Worm (Caenorhabditis elegans): Measurements from ENCODE around the gene atln-1.

Gene atln-1

ce11 chrIV:2770067-2770466 is 18.4 kb upstream of the atln-1 start:
- TF ChIP-seq efl-1 (optimal IDR thresholded peaks at IDR 0.05) (no peak), efl-1 (GFP tag; optimal IDR thresholded peaks at IDR 0.05 in 1 of 2) (peak in 1 of 2 experiments; percentile 27), swsn-7 (tag; optimal IDR thresholded peaks at IDR 0.05) (no peak), ceh-90 (tag; optimal IDR thresholded peaks at IDR 0.05) (no peak)

ce11 chrIV:2770835-2771234 is 17.7 kb upstream of the atln-1 start:
- no peak for TF ChIP-seq lin-14 (GFP tag; optimal IDR thresholded peaks at IDR 0.05)
- no peak for TF ChIP-seq sox-4 (tag; optimal IDR thresholded peaks at IDR 0.05)
- TF ChIP-seq elt-2 (tag; optimal IDR thresholded peaks at IDR 0.05), result no peak
- TF ChIP-seq efl-1 (optimal IDR thresholded peaks at IDR 0.05), result no peak
- TF ChIP-seq efl-1 (GFP tag; optimal IDR thresholded peaks at IDR 0.05 in 1 of 2), result peak in 1 of 2 experiments; percentile 34
- peak; percentile 10 for TF ChIP-seq ama-1 (optimal IDR thresholded peaks at IDR 0.05)

DNA sequence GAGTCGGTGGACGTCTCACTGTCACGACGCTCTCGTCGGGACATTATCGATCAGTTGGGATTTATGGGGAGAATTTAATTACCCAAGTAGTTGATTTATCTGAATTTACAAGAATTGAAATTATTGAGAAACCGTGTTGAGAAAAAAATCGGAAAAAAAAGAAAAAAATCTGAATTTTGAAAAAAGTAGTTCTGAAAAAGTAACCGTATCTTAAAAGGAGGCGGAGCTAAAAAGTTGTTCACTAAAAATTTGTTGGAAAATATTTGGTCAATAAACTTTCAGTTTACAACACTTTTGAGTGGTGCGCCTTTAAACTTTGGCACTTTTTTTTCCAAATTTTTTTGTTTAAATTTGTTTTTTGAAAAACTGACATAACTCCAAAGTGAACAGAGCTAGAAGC is 16.8 kb upstream of the atln-1 start, which contains the start of gene Y54G2A.11:
Y54G2A.11 (minus strand) TSS at position 101 of the 400 bp plus-strand sequence.
- TF ChIP-seq C34B4.2 (tag; optimal IDR thresholded peaks at IDR 0.05) (no peak), efl-1 (optimal IDR thresholded peaks at IDR 0.05) (no peak), efl-1 (GFP tag; optimal IDR thresholded peaks at IDR 0.05 in 1 of 2) (peak in 1 of 2 experiments; percentile 74), rnt-1 (tag; optimal IDR thresholded peaks at IDR 0.05) (no peak), skn-1 (tag; optimal IDR thresholded peaks at IDR 0.05) (no peak), mab-9 (GFP tag; IDR thresholded peaks at IDR 0.05) (no peak), snu-23 (GFP tag; optimal IDR thresholded peaks at IDR 0.05) (no peak)

DNA sequence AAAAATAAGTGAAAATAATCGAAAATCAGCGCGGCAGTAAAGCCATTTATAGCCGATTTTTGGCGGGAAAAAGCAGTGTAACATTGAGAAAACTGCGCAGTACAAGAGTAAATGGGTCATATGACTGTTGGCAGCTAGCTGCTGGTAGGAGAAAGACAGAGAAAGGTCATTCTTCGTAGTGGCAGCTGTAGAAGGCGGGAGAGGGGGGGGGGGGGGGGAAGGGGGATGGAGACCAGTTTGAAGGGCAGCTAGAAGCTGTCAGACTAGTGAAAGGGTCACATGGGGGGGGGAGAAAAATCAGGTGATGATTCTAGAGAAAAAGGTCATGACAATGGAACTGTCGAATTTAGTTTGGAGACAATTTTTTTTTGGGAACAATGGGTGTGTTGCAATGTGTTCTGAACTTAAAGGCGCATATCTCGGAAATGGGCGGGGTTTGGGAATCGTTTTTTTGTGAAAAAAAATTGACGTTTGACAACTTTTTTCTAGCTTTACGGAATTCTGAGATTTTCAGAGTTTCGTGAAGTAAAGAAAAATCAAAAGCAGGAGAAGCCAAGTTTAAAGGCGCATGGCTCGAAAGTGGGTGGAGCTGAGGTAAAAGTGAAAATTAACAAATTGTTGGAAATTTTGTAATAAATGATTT is 16.2 kb upstream of the atln-1 start:
- TF ChIP-seq nhr-85 (tag) (peak; percentile 94), swsn-7 (tag; optimal IDR thresholded peaks at IDR 0.05) (no peak), dpl-1 (GFP tag; optimal IDR thresholded peaks at IDR 0.05) (peak in 2 of 3 experiments; percentile 20 to 45), isw-1 (GFP tag; IDR thresholded peaks at IDR 0.05) (no peak), hlh-4 (tag; optimal IDR thresholded peaks at IDR 0.05) (no peak), nhr-28 (tag; optimal IDR thresholded peaks at IDR 0.05) (no peak), efl-3 (GFP tag; optimal IDR thresholded peaks at IDR 0.05) (no peak), xbp-1 (tag; optimal IDR thresholded peaks at IDR 0.05) (no peak), ztf-4 (tag; optimal IDR thresholded peaks at IDR 0.05) (no peak), lin-15B (tag; optimal IDR thresholded peaks at IDR 0.05) (no peak), sox-4 (tag; optimal IDR thresholded peaks at IDR 0.05) (no peak), ces-1 (GFP tag; optimal IDR thresholded peaks at IDR 0.05) (no peak), fos-1 (tag; optimal IDR thresholded peaks at IDR 0.05) (no peak), mep-1 (tag; optimal IDR thresholded peaks at IDR 0.05) (peak; percentile 28), grh-1 (GFP tag; IDR thresholded peaks at IDR 0.05) (peak; percentile 79), ama-1 (optimal IDR thresholded peaks at IDR 0.05) (peak; percentile 46), egl-13 (tag; optimal IDR thresholded peaks at IDR 0.05) (no peak), ceh-8 (GFP tag; optimal IDR thresholded peaks at IDR 0.05) (no peak), lin-39 (tag; optimal IDR thresholded peaks at IDR 0.05) (no peak), irx-1 (tag; optimal IDR thresholded peaks at IDR 0.05) (no peak), aha-1 (tag; optimal IDR thresholded peaks at IDR 0.05) (no peak), ceh-63 (GFP tag; optimal IDR thresholded peaks at IDR 0.05) (no peak), blmp-1 (tag; optimal IDR thresholded peaks at IDR 0.05) (peak; percentile 62), pax-3 (tag; optimal IDR thresholded peaks at IDR 0.05) (peak; percentile 44), lin-14 (GFP tag; optimal IDR thresholded peaks at IDR 0.05) (peak; percentile 74), ceh-88 (GFP tag; IDR thresholded peaks at IDR 0.05) (no peak), lin-35 (GFP tag; optimal IDR thresholded peaks at IDR 0.05) (peak in 1 of 2 experiments; percentile 31), nhr-19 (GFP tag; conservative IDR thresholded peaks at IDR 0.05) (0 out of 2 replicates have a peak, but pooled peaks have one; percentile 23), C34B4.2 (tag; optimal IDR thresholded peaks at IDR 0.05) (no peak), efl-1 (optimal IDR thresholded peaks at IDR 0.05) (no peak), efl-1 (GFP tag; optimal IDR thresholded peaks at IDR 0.05 in 1 of 2) (peak in 1 of 2 experiments; percentile 15), fkh-8 (tag; optimal IDR thresholded peaks at IDR 0.05) (no peak), lsy-2 (tag; optimal IDR thresholded peaks at IDR 0.05) (no peak)

Data from whole organism, L1 larva.